Fruit fly (Drosophila melanogaster): ENCODE measurements around the gene Toll-9.

The Toll-9 gene

DNA sequence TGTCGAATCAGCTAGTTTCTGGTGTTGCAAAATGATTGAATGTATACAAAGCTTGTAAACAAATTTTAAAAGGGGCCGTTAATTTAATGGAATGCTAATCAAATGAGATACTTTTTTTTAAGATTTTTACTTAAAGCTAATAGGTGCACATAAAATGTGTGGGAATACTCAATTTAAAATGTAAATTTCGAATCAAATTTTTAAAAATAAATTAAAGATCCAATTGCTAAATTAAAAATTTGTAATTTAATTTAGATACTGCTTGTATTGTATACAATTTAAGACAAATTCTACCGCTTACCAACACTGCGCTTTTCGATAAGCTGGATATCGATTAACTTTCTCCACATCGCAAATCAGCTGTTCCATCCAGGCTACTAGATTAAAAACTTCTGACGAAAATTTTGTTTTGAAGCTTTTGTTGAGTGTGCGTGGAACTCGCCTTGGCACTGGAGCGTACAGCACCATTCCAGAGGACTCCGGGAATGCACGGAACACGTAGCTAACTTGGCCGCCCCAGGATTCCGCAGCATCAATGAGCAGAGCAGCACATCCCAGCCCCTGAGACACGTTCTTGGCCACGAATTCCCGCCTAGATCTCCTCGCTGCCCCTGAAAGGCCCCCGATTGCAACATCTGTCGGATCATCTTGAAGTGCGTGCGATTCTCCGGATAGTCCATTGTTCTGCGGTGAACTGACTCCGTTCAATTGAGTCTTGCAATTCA is 17.7 kb upstream of the Toll-9 start, which contains the start of the genes CG5498 and fbl (continued):
- TF ChIP-seq crc (GFP tag; optimal IDR thresholded peaks at IDR 0.05) (no peak), CG12769 (tag; optimal IDR thresholded peaks at IDR 0.05) (no peak), CG30020 (tag; optimal IDR thresholded peaks at IDR 0.05) (peak; percentile 64), Ada2b (GFP tag; IDR thresholded peaks at IDR 0.05) (no peak), Nf-YA (GFP tag; IDR thresholded peaks at IDR 0.05) (no peak), mld (GFP tag; IDR thresholded peaks at IDR 0.05; ENCODE audit: partially characterized antibody) (peak; percentile 54; the same call in 1 of the 3 replicates), CG17568 (GFP tag; optimal IDR thresholded peaks at IDR 0.05) (no peak), CG33213 (GFP tag; optimal IDR thresholded peaks at IDR 0.05) (peak; percentile 29), H2.0 (GFP tag; IDR thresholded peaks at IDR 0.05) (no peak), sima (GFP tag; optimal IDR thresholded peaks at IDR 0.05) (no peak), Nf-YB (GFP tag; optimal IDR thresholded peaks at IDR 0.05) (no peak), Fer2 (tag; optimal IDR thresholded peaks at IDR 0.05) (peak; percentile 61), CG17385 (GFP tag; optimal IDR thresholded peaks at IDR 0.05) (peak; percentile 61), CG3281 (GFP tag; optimal IDR thresholded peaks at IDR 0.05) (peak; percentile 65), CG7556 (GFP tag; optimal IDR thresholded peaks at IDR 0.05) (peak; percentile 71), CG6813 (GFP tag; optimal IDR thresholded peaks at IDR 0.05) (no peak), slbo (GFP tag; IDR thresholded peaks at IDR 0.05) (peak; percentile 63; the same call in 1 of the 2 replicates), CG32767 (GFP tag; IDR thresholded peaks at IDR 0.05) (no peak), Camta (GFP tag; optimal IDR thresholded peaks at IDR 0.05) (peak; percentile 45), NC2β (GFP tag; optimal IDR thresholded peaks at IDR 0.05) (peak; percentile 18), CG32772 (GFP tag; IDR thresholded peaks at IDR 0.05) (0 out of 2 replicates have a peak, but pooled peaks have one; percentile 22), HHEX (GFP tag; optimal IDR thresholded peaks at IDR 0.05) (no peak), Asciz (GFP tag; optimal IDR thresholded peaks at IDR 0.05) (peak; percentile 38), CG11504 (tag; optimal IDR thresholded peaks at IDR 0.05) (peak; percentile 99), stwl (tag; optimal IDR thresholded peaks at IDR 0.05) (peak; percentile 96), Hr51 (GFP tag; optimal IDR thresholded peaks at IDR 0.05) (peak; percentile 57 to 70), Oli (tag; optimal IDR thresholded peaks at IDR 0.05) (peak; percentile 25), pho (GFP tag; optimal IDR thresholded peaks at IDR 0.05) (peak; percentile 38), CG11247 (GFP tag; IDR thresholded peaks at IDR 0.05) (0 out of 2 replicates have a peak, but pooled peaks have one; percentile 22), abd-A (tag; optimal IDR thresholded peaks at IDR 0.05) (no peak), sqz (GFP tag; optimal IDR thresholded peaks at IDR 0.05) (no peak), CG18764 (GFP tag; optimal IDR thresholded peaks at IDR 0.05) (peak; percentile 39), CG10431 (GFP tag; optimal IDR thresholded peaks at IDR 0.05) (peak; percentile 43), knrl (GFP tag; IDR thresholded peaks at IDR 0.05; ENCODE audit: partially characterized antibody) (no peak), CG1024 (GFP tag; IDR thresholded peaks at IDR 0.05) (0 out of 2 replicates have a peak, but pooled peaks have one; percentile 9), CG13894 (tag; optimal IDR thresholded peaks at IDR 0.05) (peak; percentile 63), CG7357 (GFP tag; IDR thresholded peaks at IDR 0.05) (no peak), CG13775 (GFP tag; optimal IDR thresholded peaks at IDR 0.05) (peak; percentile 75), CG5245 (GFP tag; optimal IDR thresholded peaks at IDR 0.05) (peak; percentile 56), CG7745 (tag; optimal IDR thresholded peaks at IDR 0.05) (peak; percentile 45), CG7987 (GFP tag; optimal IDR thresholded peaks at IDR 0.05) (no peak), gt (GFP tag; IDR thresholded peaks at IDR 0.05) (no peak), emc (GFP tag; optimal IDR thresholded peaks at IDR 0.05) (no peak), CG6791 (GFP tag; IDR thresholded peaks at IDR 0.05; ENCODE audit: partially characterized antibody) (no peak; the same call in 2 of the 3 replicates), CG8478 (optimal IDR thresholded peaks at IDR 0.05) (no peak), h (optimal IDR thresholded peaks at IDR 0.05) (no peak), cas (GFP tag; IDR thresholded peaks at IDR 0.05) (no peak), CG15073 (GFP tag; optimal IDR thresholded peaks at IDR 0.05) (peak; percentile 24), CG32532 (GFP tag; IDR thresholded peaks at IDR 0.05) (peak; percentile 52; the same call in 1 of the 2 replicates)

Data from whole organism, embryonic.